Fruit fly (Drosophila melanogaster): ENCODE results near the gene eIF5B.
A peak's percentile ranks its signal among the peaks of the same experiment; 100 is the strongest.

The eIF5B gene

dm6 chr3L:3436838-3437663, 23.7 kb downstream of the eIF5B start (continued):
- TF ChIP-seq ss (GFP tag; optimal IDR thresholded peaks at IDR 0.05), result no peak
- TF ChIP-seq Smox (GFP tag; optimal IDR thresholded peaks at IDR 0.05), result peak; percentile 48
- TF ChIP-seq CG11294 (GFP tag; IDR thresholded peaks at IDR 0.05), result no peak
- TF ChIP-seq cyc (GFP tag; optimal IDR thresholded peaks at IDR 0.05), result peak; percentile 17
- no peak for TF ChIP-seq Eip75B (GFP tag; optimal IDR thresholded peaks at IDR 0.05)
- TF ChIP-seq Hr39 (GFP tag; optimal IDR thresholded peaks at IDR 0.05), result no peak
- TF ChIP-seq Sox15 (GFP tag; optimal IDR thresholded peaks at IDR 0.05), result no peak
- TF ChIP-seq CG9139 (GFP tag; optimal IDR thresholded peaks at IDR 0.05), result no peak
- TF ChIP-seq pdm3 (GFP tag; optimal IDR thresholded peaks at IDR 0.05), result peak; percentile 10
- no peak for TF ChIP-seq CG1621 (tag; optimal IDR thresholded peaks at IDR 0.05)
- no peak for TF ChIP-seq Eip93F (GFP tag; optimal IDR thresholded peaks at IDR 0.05)
- TF ChIP-seq Eip78C (GFP tag), result peak; percentile 88
- peak; percentile 33 for TF ChIP-seq CG10631 (GFP tag; optimal IDR thresholded peaks at IDR 0.05)
- peak; percentile 62 for TF ChIP-seq svp (GFP tag)
- TF ChIP-seq topi (GFP tag; optimal IDR thresholded peaks at IDR 0.05), result peak; percentile 10
- no peak for TF ChIP-seq CG8319 (GFP tag; optimal IDR thresholded peaks at IDR 0.05)
- peak; percentile 50 for TF ChIP-seq eg (GFP tag; IDR thresholded peaks at IDR 0.05)
- no peak for TF ChIP-seq spab (GFP tag; optimal IDR thresholded peaks at IDR 0.05)
- TF ChIP-seq CG6854 (GFP tag; optimal IDR thresholded peaks at IDR 0.05), result no peak
- peak; percentile 78 for TF ChIP-seq CG15336 (GFP tag; IDR thresholded peaks at IDR 0.05)
- TF ChIP-seq CG3032 (tag; optimal IDR thresholded peaks at IDR 0.05), result peak; percentile 8
- TF ChIP-seq CG8632 (GFP tag; optimal IDR thresholded peaks at IDR 0.05), result peak; percentile 52
- TF ChIP-seq CG6276 (GFP tag; optimal IDR thresholded peaks at IDR 0.05), result peak; percentile 24
- peak; percentile 40 for TF ChIP-seq achi (GFP tag; optimal IDR thresholded peaks at IDR 0.05)
- peak; percentile 13 for TF ChIP-seq fkh (GFP tag; optimal IDR thresholded peaks at IDR 0.05)
- TF ChIP-seq Ets21C (GFP tag; optimal IDR thresholded peaks at IDR 0.05), result no peak
- TF ChIP-seq salr (GFP tag; optimal IDR thresholded peaks at IDR 0.05), result peak in 1 of 2 experiments; percentile 44
- TF ChIP-seq net (GFP tag; optimal IDR thresholded peaks at IDR 0.05), result peak; percentile 32
- peak; percentile 40 for TF ChIP-seq Sox102F (GFP tag; optimal IDR thresholded peaks at IDR 0.05)
- TF ChIP-seq Hr38 (GFP tag; optimal IDR thresholded peaks at IDR 0.05), result no peak
- no peak for TF ChIP-seq Blimp-1 (GFP tag; optimal IDR thresholded peaks at IDR 0.05)
- TF ChIP-seq CG6792 (GFP tag; optimal IDR thresholded peaks at IDR 0.05), result peak; percentile 49

- TF ChIP-seq Eip93F (GFP tag; optimal IDR thresholded peaks at IDR 0.05) (peak; percentile 46), vri (GFP tag; optimal IDR thresholded peaks at IDR 0.05) (peak; percentile 7), Hr38 (GFP tag; optimal IDR thresholded peaks at IDR 0.05) (no peak)
These were observed 25.1 kb downstream of the eIF5B start for dm6 chr3L:3435531-3436309.

- peak; percentile 61; the same call in 2 of the 3 replicates for TF ChIP-seq eg (GFP tag; IDR thresholded peaks at IDR 0.05)
- TF ChIP-seq CG6854 (GFP tag; optimal IDR thresholded peaks at IDR 0.05), result no peak
- peak; percentile 66; the same call in 2 of the 3 replicates for TF ChIP-seq CG8119 (GFP tag; IDR thresholded peaks at IDR 0.05)
- TF ChIP-seq CG15336 (GFP tag; IDR thresholded peaks at IDR 0.05), result peak; percentile 75
- peak; percentile 45; the same call in 2 of the 3 replicates for TF ChIP-seq CG6163 (GFP tag; IDR thresholded peaks at IDR 0.05)
- no peak for TF ChIP-seq acj6 (GFP tag; optimal IDR thresholded peaks at IDR 0.05)
- no peak for TF ChIP-seq CG9139 (GFP tag; optimal IDR thresholded peaks at IDR 0.05)
- no peak for TF ChIP-seq topi (GFP tag; optimal IDR thresholded peaks at IDR 0.05)
- TF ChIP-seq Ets21C (GFP tag; optimal IDR thresholded peaks at IDR 0.05), result no peak
- peak; percentile 56 for TF ChIP-seq CG32006 (GFP tag; optimal IDR thresholded peaks at IDR 0.05)
- no peak for TF ChIP-seq CG8319 (GFP tag; optimal IDR thresholded peaks at IDR 0.05)
- no peak for TF ChIP-seq CG10631 (GFP tag; optimal IDR thresholded peaks at IDR 0.05)
- TF ChIP-seq CG1621 (tag; optimal IDR thresholded peaks at IDR 0.05), result no peak
These were observed 25.9 kb downstream of the eIF5B start for dm6 chr3L:3434882-3435281.
